Worm (Caenorhabditis elegans) whole organism, young adult: Measurements from ENCODE around the gene imp-2.
"Not testable (repeated sequence)": the region's sequence is repeated elsewhere in the genome, so short reads cannot be mapped to it uniquely, and the experiment has no call there.

Source experiments
- B0261.1 ChIP-seq: sonication (generic microtip); optimal IDR thresholded peaks from 2 replicates; lab custom pipeline; 2016; ENCODE audit warnings: mild to moderate bottlenecking, missing genetic modification characterization, moderate library complexity, missing compliant biosample characterization
- athp-1 ChIP-seq: sonication (generic microtip); optimal IDR thresholded peaks from 2 replicates; lab custom pipeline; 2017; ENCODE audit warnings: mild to moderate bottlenecking, missing genetic modification characterization, missing compliant biosample characterization
- let-607 ChIP-seq, 2 experiments: fragments of 200-800 bp in 1 of 2; sonication (Bioruptor generic) in 1 of 2; sonication (generic microtip) in 1 of 2; optimal IDR thresholded peaks; 2 replicates each; lab custom pipeline; 2016 to 2018; ENCODE audit warnings: mild to moderate bottlenecking in 2 of 2, missing compliant biosample characterization in 2 of 2, missing genetic modification characterization in 2 of 2, moderate library complexity in 2 of 2, missing genotype in 1 of 2
- lir-1 ChIP-seq: fragments of 200-800 bp; sonication (Bioruptor generic); conservative IDR thresholded peaks from 2 replicates; pipeline ENCODE4 v1.3.6; 2022; ENCODE audit warnings: missing genetic modification reagents, missing genetic modification characterization, missing compliant biosample characterization
- nfya-1 ChIP-seq: sonication (generic microtip); optimal IDR thresholded peaks from 2 replicates; lab custom pipeline; 2017; ENCODE audit warnings: antibody characterized with exemption, missing compliant biosample characterization, missing genetic modification characterization, borderline replicate concordance; ENCODE audit not compliant: insufficient read depth
- nhr-179 ChIP-seq: sonication (generic microtip); optimal IDR thresholded peaks from 2 replicates; lab custom pipeline; 2016; ENCODE audit warnings: mild to moderate bottlenecking, missing genetic modification characterization, missing compliant biosample characterization
- repo-1 ChIP-seq: sonication (generic microtip); optimal IDR thresholded peaks from 2 replicates; lab custom pipeline; 2017; ENCODE audit warnings: mild to moderate bottlenecking, missing genetic modification characterization, missing compliant biosample characterization
- snpc-4 ChIP-seq, 5 experiments: fragments of 150-350 bp in 1 of 5; sonication (generic microtip) in 4 of 5; optimal IDR thresholded peaks; 2 replicates each; lab custom pipeline; 2014 to 2018; ENCODE audit warnings: missing genetic modification characterization in 5 of 5, missing biosample characterization in 3 of 5, antibody characterized with exemption in 2 of 5, mild to moderate bottlenecking in 2 of 5, missing compliant biosample characterization in 2 of 5, missing genotype in 2 of 5, moderate library complexity in 2 of 5, missing genetic modification reagents in 1 of 5
- unc-62 ChIP-seq: fragments of 150-350 bp; optimal IDR thresholded peaks from 2 replicates; lab custom pipeline; 2014; ENCODE audit warnings: missing biosample characterization, missing genetic modification reagents, missing genetic modification characterization
- zim-3 ChIP-seq: sonication (generic microtip); optimal IDR thresholded peaks from 2 replicates; lab custom pipeline; 2017; ENCODE audit warnings: mild to moderate bottlenecking, missing genetic modification characterization, moderate library complexity, missing compliant biosample characterization

- not testable (repeated sequence) for TF ChIP-seq nfya-1 (tag; lab: Kevin White, UChicago); B0261.1 (tag; lab: Kevin White, UChicago); athp-1 (tag; lab: Kevin White, UChicago); snpc-4 (GFP tag; optimal IDR thresholded peaks at IDR 0.05; lab: Kevin White, UChicago); snpc-4 (tag; optimal IDR thresholded peaks at IDR 0.05; lab: Kevin White, UChicago); repo-1 (tag; lab: Kevin White, UChicago); zim-3 (tag; lab: Kevin White, UChicago); lir-1; nhr-179; unc-62; let-607 (tag; optimal IDR thresholded peaks at IDR 0.05; lab: Kevin White, UChicago)
Observed at ce11 chrIV:11154425-11155114, 35.9 kb upstream of the imp-2 start, which contains the start of gene C08F8.3.
